Worm (Caenorhabditis elegans) whole organism, L1 larva: Measurements from ENCODE around the gene lipl-6.

Experiments used
- alr-1 ChIP-seq: fragments of 200-800 bp; sonication (Bioruptor generic); optimal IDR thresholded peaks from 2 replicates; lab custom pipeline; 2018; ENCODE audit warnings: borderline replicate concordance, mild to moderate bottlenecking, missing genetic modification characterization, missing compliant biosample characterization
- ama-1 ChIP-seq: fragments of 150-350 bp; optimal IDR thresholded peaks from 2 replicates; lab custom pipeline; 2014
- elt-2 ChIP-seq: sonication (generic microtip); optimal IDR thresholded peaks from 2 replicates; lab custom pipeline; 2016; ENCODE audit warnings: missing genetic modification characterization, mild to moderate bottlenecking, inconsistent platforms, missing compliant biosample characterization, missing genetic modification reagents
- elt-3 ChIP-seq, 6 experiments: fragments of 150-350 bp in 1 of 6; sonication (generic microtip); optimal IDR thresholded peaks; 2 replicates each; lab custom pipeline; 2017 to 2018; ENCODE audit warnings: missing biosample characterization in 6 of 6, missing genetic modification characterization in 6 of 6, inconsistent platforms in 1 of 6
- irx-1 ChIP-seq: sonication (generic microtip); optimal IDR thresholded peaks from 2 replicates; lab custom pipeline; 2016; ENCODE audit warnings: missing genetic modification characterization, missing compliant biosample characterization
- lsy-2 ChIP-seq, 2 experiments: fragments of 150-350 bp; optimal IDR thresholded peaks; 2 replicates each; lab custom pipeline; 2014; ENCODE audit warnings: missing biosample characterization in 2 of 2, missing genetic modification characterization in 2 of 2
- snpc-4 ChIP-seq: fragments of 150-350 bp; optimal IDR thresholded peaks from 2 replicates; lab custom pipeline; 2014; ENCODE audit warnings: missing biosample characterization, missing genetic modification characterization
- ztf-4 ChIP-seq: fragments of 150-350 bp; optimal IDR thresholded peaks from 2 replicates; lab custom pipeline; 2014; ENCODE audit warnings: missing biosample characterization, missing genetic modification characterization

DNA sequence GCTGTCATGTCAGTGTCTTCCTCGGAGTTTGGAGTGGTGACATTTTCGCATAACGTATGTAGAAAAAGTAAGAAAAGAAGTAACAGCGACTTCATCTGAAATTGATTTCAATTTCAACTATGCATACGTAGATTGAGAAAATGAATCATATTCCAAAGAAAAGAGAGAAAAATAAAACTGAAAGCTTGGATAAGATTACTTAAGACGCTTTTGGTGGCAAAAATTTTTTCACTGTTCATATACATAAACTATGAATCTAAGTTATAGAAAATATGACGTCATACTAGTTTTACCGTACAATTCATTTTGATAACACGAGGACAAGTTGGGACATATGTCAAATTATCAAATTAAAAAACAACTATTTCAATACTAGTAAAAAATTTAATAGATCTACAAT, at the start of gene lipl-6:
- TF ChIP-seq lsy-2 (tag; optimal IDR thresholded peaks at IDR 0.05; lab: Kevin White, UChicago) (no peak), elt-3 (tag; optimal IDR thresholded peaks at IDR 0.05; lab: Kevin White, UChicago) (no peak), snpc-4 (tag; lab: Kevin White, UChicago) (no peak), ama-1 (no peak), elt-2 (tag; lab: Kevin White, UChicago) (no peak), ztf-4 (tag; lab: Kevin White, UChicago) (no peak), irx-1 (tag; lab: Kevin White, UChicago) (no peak), alr-1 (tag; lab: Kevin White, UChicago) (no peak)
